Worm (Caenorhabditis elegans) whole organism, L4 larva: ENCODE data around the gene hst-3.2.
"Not testable (repeated sequence)": the region's sequence is repeated elsewhere in the genome, so short reads cannot be mapped to it uniquely, and the experiment has no call there.

Source experiments
- F26F4.8 ChIP-seq: fragments of 200-800 bp; sonication (Bioruptor generic); conservative IDR thresholded peaks from 2 replicates; pipeline ENCODE4 v1.3.6; 2022; ENCODE audit warnings: missing genetic modification characterization, missing compliant biosample characterization
- F37D6.2 ChIP-seq: sonication (generic microtip); optimal IDR thresholded peaks from 2 replicates; lab custom pipeline; 2016; ENCODE audit warnings: mild to moderate bottlenecking, missing genetic modification characterization, missing compliant biosample characterization
- F49E8.2 ChIP-seq: sonication (generic microtip); optimal IDR thresholded peaks from 2 replicates; lab custom pipeline; 2016; ENCODE audit warnings: missing compliant biosample characterization, mild to moderate bottlenecking, missing genetic modification characterization, borderline replicate concordance
- ZK546.5 ChIP-seq, 2 experiments: sonication (generic microtip); optimal IDR thresholded peaks; 2 replicates each; lab custom pipeline; 2017; ENCODE audit warnings: missing biosample characterization in 2 of 2, missing genetic modification characterization in 2 of 2
- aha-1 ChIP-seq: fragments of 150-350 bp; peaks from one replicate; lab custom pipeline; 2014; ENCODE audit warnings: missing biosample characterization, missing genetic modification characterization
- ces-1 ChIP-seq: fragments of 150-350 bp; sonication (generic microtip); optimal IDR thresholded peaks from 4 replicates; lab custom pipeline; 2014; ENCODE audit warnings: missing biosample characterization, missing genetic modification reagents, missing genetic modification characterization
- ctbp-1 ChIP-seq: fragments of 200-800 bp; sonication (Bioruptor generic); IDR thresholded peaks from 2 replicates; pipeline ENCODE4 v1.3.6; 2022; ENCODE audit warnings: missing genetic modification reagents, missing genetic modification characterization, missing compliant biosample characterization
- daf-12 ChIP-seq: fragments of 150-350 bp; optimal IDR thresholded peaks from 2 replicates; lab custom pipeline; 2014; ENCODE audit warnings: missing biosample characterization, missing genetic modification reagents, missing genetic modification characterization
- dmd-6 ChIP-seq: fragments of 200-800 bp; sonication (Bioruptor generic); IDR thresholded peaks from 2 replicates; pipeline ENCODE4 v1.3.6; 2022; ENCODE audit warnings: missing genetic modification reagents, missing genetic modification characterization, missing compliant biosample characterization
- dmd-9 ChIP-seq: fragments of 200-800 bp; sonication (Bioruptor generic); IDR thresholded peaks from 2 replicates; pipeline ENCODE4 v1.3.6; 2022; ENCODE audit warnings: missing genetic modification reagents, missing genetic modification characterization, missing compliant biosample characterization
- dpl-1 ChIP-seq: fragments of 150-350 bp; optimal IDR thresholded peaks from 2 replicates; lab custom pipeline; 2014; ENCODE audit warnings: missing biosample characterization, missing genetic modification reagents, missing genetic modification characterization
- dve-1 ChIP-seq: sonication (generic microtip); optimal IDR thresholded peaks from 2 replicates; lab custom pipeline; 2017; ENCODE audit warnings: antibody characterized with exemption, mild to moderate bottlenecking, missing genetic modification characterization, missing compliant biosample characterization; ENCODE audit not compliant: insufficient read depth
- fos-1 ChIP-seq: fragments of 150-350 bp; optimal IDR thresholded peaks from 2 replicates; lab custom pipeline; 2014; ENCODE audit warnings: missing biosample characterization, missing genetic modification characterization
- gei-8 ChIP-seq: fragments of 200-800 bp; sonication (Bioruptor generic); optimal IDR thresholded peaks from 2 replicates; lab custom pipeline; 2018; ENCODE audit warnings: mild to moderate bottlenecking, missing genetic modification characterization, missing compliant biosample characterization
- hlh-11 ChIP-seq: fragments of 200-800 bp; sonication (Bioruptor generic); optimal IDR thresholded peaks from 2 replicates; lab custom pipeline; 2018; ENCODE audit warnings: mild to moderate bottlenecking, missing genetic modification characterization, missing compliant biosample characterization
- hlh-30 ChIP-seq: sonication (generic microtip); optimal IDR thresholded peaks from 2 replicates; lab custom pipeline; 2017; ENCODE audit warnings: antibody characterized with exemption, mild to moderate bottlenecking, missing genetic modification characterization, missing compliant biosample characterization; ENCODE audit not compliant: insufficient read depth
- lin-13 ChIP-seq: fragments of 150-350 bp; optimal IDR thresholded peaks from 2 replicates; lab custom pipeline; 2014; ENCODE audit warnings: missing biosample characterization, missing genetic modification reagents, missing genetic modification characterization
- lin-39 ChIP-seq: fragments of 150-350 bp; optimal IDR thresholded peaks from 2 replicates; lab custom pipeline; 2014; ENCODE audit warnings: missing biosample characterization, missing genetic modification reagents, missing genetic modification characterization
- mes-2 ChIP-seq: sonication (generic microtip); optimal IDR thresholded peaks from 2 replicates; lab custom pipeline; 2016; ENCODE audit warnings: missing genotype, mild to moderate bottlenecking, missing genetic modification characterization, missing compliant biosample characterization; ENCODE audit not compliant: poor library complexity, severe bottlenecking
- mxl-2 ChIP-seq: fragments of 200-800 bp; sonication (Bioruptor generic); conservative IDR thresholded peaks from 2 replicates; pipeline ENCODE4 v1.3.6; 2022; ENCODE audit warnings: missing genetic modification reagents, missing genetic modification characterization, missing compliant biosample characterization
- nhr-11 ChIP-seq: fragments of 150-350 bp; optimal IDR thresholded peaks from 2 replicates; lab custom pipeline; 2014; ENCODE audit warnings: missing biosample characterization, missing genetic modification characterization
- nhr-25 ChIP-seq: sonication (generic microtip); optimal IDR thresholded peaks from 2 replicates; lab custom pipeline; 2017; ENCODE audit warnings: missing genetic modification characterization, mild to moderate bottlenecking, missing compliant biosample characterization, antibody characterized with exemption, moderate library complexity, borderline replicate concordance; ENCODE audit not compliant: insufficient read depth
- nhr-28 ChIP-seq: fragments of 150-350 bp; optimal IDR thresholded peaks from 2 replicates; lab custom pipeline; 2014; ENCODE audit warnings: missing biosample characterization, missing genetic modification characterization
- nhr-76 ChIP-seq: fragments of 150-350 bp; optimal IDR thresholded peaks from 2 replicates; lab custom pipeline; 2014; ENCODE audit warnings: missing biosample characterization, missing genetic modification characterization
- pha-4 ChIP-seq, 2 experiments: fragments of 150-350 bp in 1 of 2; fragments of 200-800 bp in 1 of 2; sonication (Bioruptor generic) in 1 of 2; IDR thresholded peaks in 1 of 2; optimal IDR thresholded peaks in 1 of 2; 2 replicates each; pipeline versions ENCODE4 v1.3.6 to Lab custom; 2014 to 2022; ENCODE audit warnings: missing genetic modification characterization in 2 of 2, missing genetic modification reagents in 2 of 2, missing biosample characterization in 1 of 2, missing compliant biosample characterization in 1 of 2
- saeg-2 ChIP-seq: fragments of 200-800 bp; sonication (Bioruptor generic); IDR thresholded peaks from 2 replicates; pipeline ENCODE4 v1.3.6; 2022; ENCODE audit warnings: missing genetic modification reagents, missing genetic modification characterization, missing compliant biosample characterization
- sdz-12 ChIP-seq: fragments of 200-800 bp; sonication (Bioruptor generic); optimal IDR thresholded peaks from 2 replicates; lab custom pipeline; 2018; ENCODE audit warnings: mild to moderate bottlenecking, missing genetic modification characterization, missing compliant biosample characterization
- skn-1 ChIP-seq: fragments of 150-350 bp; optimal IDR thresholded peaks from 2 replicates; lab custom pipeline; 2014; ENCODE audit warnings: missing biosample characterization, missing genetic modification characterization
- spr-1 ChIP-seq: sonication (generic microtip); optimal IDR thresholded peaks from 2 replicates; lab custom pipeline; 2016; ENCODE audit warnings: mild to moderate bottlenecking, missing genetic modification characterization, missing compliant biosample characterization
- tra-1 ChIP-seq: fragments of 200-800 bp; sonication (Bioruptor generic); IDR thresholded peaks from 2 replicates; pipeline ENCODE4 v1.3.6; 2022; ENCODE audit warnings: missing genetic modification reagents, missing genetic modification characterization, missing compliant biosample characterization
- unc-39 ChIP-seq: sonication (generic microtip); optimal IDR thresholded peaks from 2 replicates; lab custom pipeline; 2017; ENCODE audit warnings: missing biosample characterization, missing genetic modification characterization
- unc-62 ChIP-seq, 3 experiments: fragments of 150-350 bp in 1 of 3; sonication (generic microtip); optimal IDR thresholded peaks in 2 of 3; peaks in 1 of 3; 1 replicate in 1 of 3; 2 replicates in 2 of 3; lab custom pipeline; 2014 to 2017; ENCODE audit warnings: missing biosample characterization in 3 of 3, missing genetic modification characterization in 3 of 3, missing genetic modification reagents in 3 of 3, missing genotype in 1 of 3
- zfp-3 ChIP-seq: fragments of 200-800 bp; sonication (Bioruptor generic); conservative IDR thresholded peaks from 2 replicates; pipeline ENCODE4 v1.3.6; 2022; ENCODE audit warnings: missing genetic modification reagents, missing genetic modification characterization, missing compliant biosample characterization

Gene hst-3.2

DNA sequence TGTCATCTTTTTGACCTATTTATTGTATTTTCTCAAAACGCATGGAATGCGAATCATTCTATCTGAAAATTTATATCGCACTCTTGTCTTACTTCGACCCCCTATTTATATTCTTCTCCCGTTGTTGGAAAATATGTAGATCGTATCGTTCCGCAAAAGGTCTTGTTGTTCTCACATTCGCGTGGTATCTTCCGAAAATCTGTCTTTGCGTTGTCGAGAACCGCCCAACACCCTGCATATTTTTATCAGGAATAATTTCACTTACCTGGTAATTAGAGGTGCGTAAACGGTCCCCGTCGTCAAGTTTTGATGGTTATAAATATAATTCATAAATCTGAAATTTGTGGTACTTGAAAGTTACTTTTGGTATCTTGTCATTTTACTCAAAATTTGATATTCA, 20.9 kb downstream of the hst-3.2 start:
- TF ChIP-seq skn-1 (tag; lab: Kevin White, UChicago) (no peak), nhr-11 (no peak), nhr-28 (tag; lab: Kevin White, UChicago) (no peak), tra-1 (GFP tag; lab: Robert Waterston, UW) (no peak), F26F4.8 (GFP tag; lab: Robert Waterston, UW) (no peak), gei-8 (GFP tag; lab: Kevin White, UChicago) (no peak), nhr-76 (tag; lab: Kevin White, UChicago) (no peak), dpl-1 (GFP tag; lab: Kevin White, UChicago) (no peak), lin-13 (GFP tag; lab: Kevin White, UChicago) (no peak), F49E8.2 (tag; lab: Kevin White, UChicago) (no peak), spr-1 (tag; lab: Kevin White, UChicago) (no peak), nhr-25 (tag; lab: Kevin White, UChicago) (no peak), ctbp-1 (GFP tag; lab: Robert Waterston, UW) (no peak), dve-1 (no peak), F37D6.2 (tag; lab: Kevin White, UChicago) (no peak), mxl-2 (GFP tag; lab: Robert Waterston, UW) (no peak), saeg-2 (GFP tag; lab: Robert Waterston, UW) (no peak), dmd-6 (GFP tag; lab: Robert Waterston, UW) (no peak), lin-39 (no peak)

- TF ChIP-seq pha-4 (GFP tag; IDR thresholded peaks at IDR 0.05; lab: Robert Waterston, UW): no peak
- no peak for TF ChIP-seq pha-4 (tag; optimal IDR thresholded peaks at IDR 0.05; lab: Kevin White, UChicago)
- TF ChIP-seq aha-1 (tag; lab: Kevin White, UChicago): peak; percentile 63
- TF ChIP-seq, all 104 proteins: peak for 1
Observed at ce11 chrX:2900897-2901496, 22.8 kb downstream of the hst-3.2 start.

ce11 chrX:2898256-2898655, 25.5 kb downstream of the hst-3.2 start, which contains the start of gene F52B10.3:
Gene F52B10.3 (minus strand): TSS chrX:2898356.
- TF ChIP-seq dmd-9 (GFP tag; lab: Robert Waterston, UW): no peak
- no peak for TF ChIP-seq unc-39
- TF ChIP-seq mes-2 (tag; lab: Kevin White, UChicago): no peak
- no peak for TF ChIP-seq fos-1 (tag; lab: Kevin White, UChicago)
- TF ChIP-seq ZK546.5 (tag; optimal IDR thresholded peaks at IDR 0.05; lab: Kevin White, UChicago): no peak
- no peak for TF ChIP-seq aha-1 (tag; lab: Kevin White, UChicago)

ce11 chrX:2895646-2896045, 28.1 kb downstream of the hst-3.2 start:
- peak; percentile 15 for TF ChIP-seq hlh-30 (tag; lab: Kevin White, UChicago)
- no peak for TF ChIP-seq zfp-3 (GFP tag; lab: Robert Waterston, UW)
- TF ChIP-seq unc-62 (GFP tag; optimal IDR thresholded peaks at IDR 0.05 in 1 of 2; lab: Kevin White, UChicago): peak in 1 of 2 experiments; percentile 38
- TF ChIP-seq unc-62 (tag; optimal IDR thresholded peaks at IDR 0.05; lab: Kevin White, UChicago): no peak
- TF ChIP-seq aha-1 (tag; lab: Kevin White, UChicago): peak; percentile 92
- no peak for TF ChIP-seq sdz-12 (GFP tag; lab: Kevin White, UChicago)

- not testable (repeated sequence) for TF ChIP-seq daf-12; ces-1 (GFP tag; lab: Kevin White, UChicago); hlh-11 (tag; lab: Kevin White, UChicago)
Observed at ce11 chrX:2894273-2894672, 29.5 kb downstream of the hst-3.2 start, which contains the start of gene B0410.1. Gene B0410.1 (plus strand): TSS chrX:2894573.
